Worm (Caenorhabditis elegans) whole organism, early embryonic: ENCODE results near the gene egl-36.

Experiments used
- B0310.2 ChIP-seq: sonication (generic microtip); optimal IDR thresholded peaks from 2 replicates; lab custom pipeline; 2016; ENCODE audit warnings: mild to moderate bottlenecking, missing genetic modification characterization, missing compliant biosample characterization
- F13C5.2 ChIP-seq: sonication (generic microtip); optimal IDR thresholded peaks from 2 replicates; lab custom pipeline; 2017; ENCODE audit warnings: mild to moderate bottlenecking, missing genetic modification characterization, inconsistent platforms, missing compliant biosample characterization
- aly-1 ChIP-seq: sonication (generic microtip); optimal IDR thresholded peaks from 2 replicates; lab custom pipeline; 2016; ENCODE audit warnings: missing genetic modification characterization, missing compliant biosample characterization
- ama-1 ChIP-seq: fragments of 150-350 bp; optimal IDR thresholded peaks from 2 replicates; lab custom pipeline; 2014
- ceh-13 ChIP-seq: fragments of 200-800 bp; sonication (Bioruptor generic); optimal IDR thresholded peaks from 2 replicates; lab custom pipeline; 2018; ENCODE audit warnings: mild to moderate bottlenecking, missing genetic modification characterization, missing compliant biosample characterization
- ceh-36 ChIP-seq: sonication (generic microtip); optimal IDR thresholded peaks from 2 replicates; lab custom pipeline; 2016; ENCODE audit warnings: missing genetic modification characterization, inconsistent platforms, missing compliant biosample characterization
- ets-7 ChIP-seq: sonication (generic microtip); optimal IDR thresholded peaks from 2 replicates; lab custom pipeline; 2016; ENCODE audit warnings: missing genotype, missing genetic modification characterization, missing compliant biosample characterization
- flt-1 ChIP-seq: fragments of 200-800 bp; sonication (Bioruptor generic); IDR thresholded peaks from 2 replicates; pipeline ENCODE4 v1.3.6; 2022; ENCODE audit warnings: missing genetic modification characterization, missing compliant biosample characterization
- hmbx-1 ChIP-seq: sonication (generic microtip); optimal IDR thresholded peaks from 2 replicates; lab custom pipeline; 2016; ENCODE audit warnings: mild to moderate bottlenecking, missing genetic modification characterization, missing compliant biosample characterization
- hmg-4 ChIP-seq: fragments of 200-800 bp; sonication (Bioruptor generic); optimal IDR thresholded peaks from 2 replicates; lab custom pipeline; 2018; ENCODE audit warnings: mild to moderate bottlenecking, missing genetic modification characterization, missing compliant biosample characterization
- hnd-1 ChIP-seq: sonication (generic microtip); optimal IDR thresholded peaks from 2 replicates; lab custom pipeline; 2016; ENCODE audit warnings: missing genetic modification characterization, missing compliant biosample characterization
- pes-1 ChIP-seq: fragments of 200-800 bp; sonication (Bioruptor generic); IDR thresholded peaks from 2 replicates; pipeline ENCODE4 v1.3.6; 2022; ENCODE audit warnings: missing genetic modification reagents, missing genetic modification characterization, missing compliant biosample characterization
- scrt-1 ChIP-seq: fragments of 200-800 bp; sonication (Bioruptor generic); IDR thresholded peaks from 2 replicates; pipeline ENCODE4 v1.3.6; 2022; ENCODE audit warnings: missing genetic modification characterization, missing compliant biosample characterization
- sea-1 ChIP-seq: fragments of 200-800 bp; sonication (Bioruptor generic); conservative IDR thresholded peaks from 2 replicates; pipeline ENCODE4 v1.3.6; 2022; ENCODE audit warnings: missing genetic modification characterization, missing compliant biosample characterization
- tbx-11 ChIP-seq: fragments of 200-800 bp; sonication (Bioruptor generic); IDR thresholded peaks from 2 replicates; pipeline ENCODE4 v1.3.6; 2022; ENCODE audit warnings: missing genetic modification characterization, missing compliant biosample characterization
- tbx-37 ChIP-seq: fragments of 200-800 bp; sonication (Bioruptor generic); conservative IDR thresholded peaks from 2 replicates; pipeline ENCODE4 v1.3.6; 2022; ENCODE audit warnings: missing genetic modification reagents, missing genetic modification characterization, missing compliant biosample characterization
- tra-4 ChIP-seq: sonication (generic microtip); optimal IDR thresholded peaks from 2 replicates; lab custom pipeline; 2017; ENCODE audit warnings: missing genetic modification characterization, missing compliant biosample characterization

The egl-36 gene

ce11 chrX:10734026-10734425, at the start of gene egl-36:
egl-36 (plus strand) TSS chrX:10734326.
- TF ChIP-seq hnd-1 (tag; lab: Kevin White, UChicago) (no peak), ama-1 (no peak), ceh-36 (tag; lab: Kevin White, UChicago) (no peak), flt-1 (GFP tag; lab: Robert Waterston, UW) (no peak)

- TF ChIP-seq ceh-36 (tag; lab: Kevin White, UChicago) = no peak
- TF ChIP-seq B0310.2 (tag; lab: Kevin White, UChicago) = no peak
- peak; percentile 31 for TF ChIP-seq hmg-4 (GFP tag; lab: Kevin White, UChicago)
Measured at ce11 chrX:10684533-10684932, 49.6 kb upstream of the egl-36 start.

- no peak for TF ChIP-seq tra-4
- TF ChIP-seq flt-1 (GFP tag; lab: Robert Waterston, UW) = no peak
- no peak for TF ChIP-seq aly-1 (tag; lab: Kevin White, UChicago)
- TF ChIP-seq hmg-4 (GFP tag; lab: Kevin White, UChicago) = no peak
- no peak for TF ChIP-seq ceh-13
- TF ChIP-seq sea-1 = no peak
- no peak for TF ChIP-seq ceh-36 (tag; lab: Kevin White, UChicago)
- TF ChIP-seq ama-1 = no peak
- no peak for TF ChIP-seq tbx-11
- no peak for TF ChIP-seq F13C5.2 (tag; lab: Kevin White, UChicago)
- no peak for TF ChIP-seq hnd-1 (tag; lab: Kevin White, UChicago)
- no peak for TF ChIP-seq scrt-1 (GFP tag; lab: Robert Waterston, UW)
- no peak for TF ChIP-seq B0310.2 (tag; lab: Kevin White, UChicago)
- TF ChIP-seq hmbx-1 (tag; lab: Kevin White, UChicago) = no peak
Measured at ce11 chrX:10686487-10686886, 47.6 kb upstream of the egl-36 start.

- TF ChIP-seq tbx-37 (GFP tag; lab: Robert Waterston, UW) = no peak
- TF ChIP-seq ama-1 = no peak
- no peak for TF ChIP-seq B0310.2 (tag; lab: Kevin White, UChicago)
- TF ChIP-seq hmbx-1 (tag; lab: Kevin White, UChicago) = no peak
Measured at ce11 chrX:10687317-10687716, 46.8 kb upstream of the egl-36 start.

- TF ChIP-seq tbx-37 (GFP tag; lab: Robert Waterston, UW) (no peak), ets-7 (no peak), ama-1 (no peak), aly-1 (tag; lab: Kevin White, UChicago) (no peak), ceh-36 (tag; lab: Kevin White, UChicago) (no peak), tra-4 (no peak), hmbx-1 (tag; lab: Kevin White, UChicago) (no peak), scrt-1 (GFP tag; lab: Robert Waterston, UW) (no peak), hnd-1 (tag; lab: Kevin White, UChicago) (no peak), B0310.2 (tag; lab: Kevin White, UChicago) (no peak), F13C5.2 (tag; lab: Kevin White, UChicago) (no peak)
Measured at ce11 chrX:10688311-10688710, 45.8 kb upstream of the egl-36 start.

- no peak for TF ChIP-seq aly-1 (tag; lab: Kevin White, UChicago)
- no peak for TF ChIP-seq tbx-37 (GFP tag; lab: Robert Waterston, UW)
- TF ChIP-seq scrt-1 (GFP tag; lab: Robert Waterston, UW) = no peak
- TF ChIP-seq sea-1 = no peak
- TF ChIP-seq hmbx-1 (tag; lab: Kevin White, UChicago) = no peak
- no peak for TF ChIP-seq tbx-11
- TF ChIP-seq B0310.2 (tag; lab: Kevin White, UChicago) = no peak
- no peak for TF ChIP-seq ceh-13
- no peak for TF ChIP-seq ceh-36 (tag; lab: Kevin White, UChicago)
- no peak for TF ChIP-seq tra-4
- TF ChIP-seq pes-1 (GFP tag; lab: Robert Waterston, UW) = no peak
- TF ChIP-seq hmg-4 (GFP tag; lab: Kevin White, UChicago) = no peak
- no peak for TF ChIP-seq flt-1 (GFP tag; lab: Robert Waterston, UW)
- no peak for TF ChIP-seq F13C5.2 (tag; lab: Kevin White, UChicago)
- TF ChIP-seq hnd-1 (tag; lab: Kevin White, UChicago) = no peak
- no peak for TF ChIP-seq ets-7
- no peak for TF ChIP-seq ama-1
Measured at ce11 chrX:10689729-10690128, 44.4 kb upstream of the egl-36 start.

ce11 chrX:10691232-10691631, 42.9 kb upstream of the egl-36 start:
- no peak for TF ChIP-seq pes-1 (GFP tag; lab: Robert Waterston, UW)
- TF ChIP-seq tra-4 = no peak
- no peak for TF ChIP-seq tbx-37 (GFP tag; lab: Robert Waterston, UW)
- TF ChIP-seq hmg-4 (GFP tag; lab: Kevin White, UChicago) = peak; percentile 2

- TF ChIP-seq tbx-11 = no peak
- TF ChIP-seq ceh-36 (tag; lab: Kevin White, UChicago) = no peak
- TF ChIP-seq F13C5.2 (tag; lab: Kevin White, UChicago) = no peak
- TF ChIP-seq B0310.2 (tag; lab: Kevin White, UChicago) = no peak
- TF ChIP-seq sea-1 = no peak
- TF ChIP-seq hmbx-1 (tag; lab: Kevin White, UChicago) = no peak
- TF ChIP-seq ceh-13 = no peak
- TF ChIP-seq hmg-4 (GFP tag; lab: Kevin White, UChicago) = no peak
- no peak for TF ChIP-seq ama-1
- TF ChIP-seq ets-7 = no peak
- no peak for TF ChIP-seq tbx-37 (GFP tag; lab: Robert Waterston, UW)
Measured at ce11 chrX:10691643-10692042, 42.5 kb upstream of the egl-36 start, which contains the start of gene yap-1. yap-1 (plus strand) TSS chrX:10691943.

ce11 chrX:10692057-10692456, 42.1 kb upstream of the egl-36 start:
- TF ChIP-seq scrt-1 (GFP tag; lab: Robert Waterston, UW) (no peak), hmbx-1 (tag; lab: Kevin White, UChicago) (no peak), aly-1 (tag; lab: Kevin White, UChicago) (no peak), pes-1 (GFP tag; lab: Robert Waterston, UW) (no peak), ama-1 (no peak), hmg-4 (GFP tag; lab: Kevin White, UChicago) (no peak), hnd-1 (tag; lab: Kevin White, UChicago) (no peak), F13C5.2 (tag; lab: Kevin White, UChicago) (no peak), ceh-36 (tag; lab: Kevin White, UChicago) (no peak), ceh-13 (no peak), flt-1 (GFP tag; lab: Robert Waterston, UW) (no peak), B0310.2 (tag; lab: Kevin White, UChicago) (no peak)
